Fruit fly (Drosophila melanogaster) whole organism, pupa: ENCODE results near the gene Or85a.

Source experiments
- CG10348 ChIP-seq: fragments of 200-800 bp; sonication (Bioruptor generic); IDR thresholded peaks from 2 replicates; pipeline ENCODE4 v1.3.6; 2022; ENCODE audit warnings: missing biosample characterization, missing genetic modification characterization
- CG12605 ChIP-seq: fragments of 200-800 bp; sonication (Bioruptor generic); IDR thresholded peaks from 2 replicates; pipeline ENCODE4 v1.3.6; 2022; ENCODE audit warnings: missing biosample characterization, missing genetic modification characterization
- CG13204 ChIP-seq: fragments of 200-800 bp; sonication (Bioruptor generic); optimal IDR thresholded peaks from 2 replicates; lab custom pipeline; 2018; ENCODE audit warnings: missing biosample characterization, mild to moderate bottlenecking, missing genetic modification characterization, moderate library complexity
- CG14655 ChIP-seq: fragments of 200-800 bp; sonication (Bioruptor generic); optimal IDR thresholded peaks from 3 replicates; lab custom pipeline; 2017; ENCODE audit warnings: mild to moderate bottlenecking, missing biosample characterization, missing genetic modification reagents, missing genetic modification characterization
- CG15710 ChIP-seq: fragments of 200-800 bp; sonication (Bioruptor generic); optimal IDR thresholded peaks from 2 replicates; lab custom pipeline; 2018; ENCODE audit warnings: missing biosample characterization, mild to moderate bottlenecking, missing genetic modification characterization, moderate library complexity
- CG17806 ChIP-seq: fragments of 200-800 bp; sonication (Bioruptor generic); optimal IDR thresholded peaks from 2 replicates; lab custom pipeline; 2018; ENCODE audit warnings: missing biosample characterization, mild to moderate bottlenecking, missing genetic modification characterization, moderate library complexity
- CG32121 ChIP-seq: fragments of 200-800 bp; sonication (Bioruptor generic); IDR thresholded peaks from 2 replicates; pipeline ENCODE4 v1.3.6; 2022; ENCODE audit warnings: missing biosample characterization, missing genetic modification characterization
- CG34367 ChIP-seq: fragments of 200-800 bp; sonication (Bioruptor generic); optimal IDR thresholded peaks from 2 replicates; lab custom pipeline; 2018; ENCODE audit warnings: missing biosample characterization, mild to moderate bottlenecking, missing genetic modification characterization
- CG4496 ChIP-seq: fragments of 200-800 bp; sonication (Bioruptor generic); IDR thresholded peaks from 3 replicates; pipeline ENCODE4 v1.3.6; 2022; ENCODE audit warnings: missing biosample characterization, missing genetic modification characterization
- CG8159 ChIP-seq: fragments of 200-800 bp; sonication (Bioruptor generic); optimal IDR thresholded peaks from 3 replicates; lab custom pipeline; 2018; ENCODE audit warnings: missing biosample characterization, mild to moderate bottlenecking, missing genetic modification characterization, moderate library complexity
- CG8301 ChIP-seq: fragments of 200-800 bp; sonication (Bioruptor generic); optimal IDR thresholded peaks from 2 replicates; lab custom pipeline; 2018; ENCODE audit warnings: missing biosample characterization, mild to moderate bottlenecking, missing genetic modification characterization
- CG9948 ChIP-seq: fragments of 200-800 bp; sonication (Bioruptor generic); optimal IDR thresholded peaks from 2 replicates; lab custom pipeline; 2018; ENCODE audit warnings: missing biosample characterization, mild to moderate bottlenecking, missing genetic modification characterization, moderate library complexity
- D1 ChIP-seq: fragments of 200-800 bp; sonication (Bioruptor generic); optimal IDR thresholded peaks from 2 replicates; lab custom pipeline; 2018; ENCODE audit warnings: missing biosample characterization, mild to moderate bottlenecking, missing genetic modification characterization, moderate library complexity
- EcR ChIP-seq: fragments of 200-800 bp; sonication (Bioruptor generic); optimal IDR thresholded peaks from 3 replicates; lab custom pipeline; 2019; ENCODE audit warnings: missing biosample characterization, missing genetic modification characterization, mild to moderate bottlenecking, moderate library complexity, missing genetic modification reagents
- Ets98B ChIP-seq: fragments of 200-800 bp; sonication (Bioruptor generic); IDR thresholded peaks from 2 replicates; pipeline ENCODE4 v1.3.6; 2022; ENCODE audit warnings: missing biosample characterization, missing genetic modification characterization
- Pif1A ChIP-seq: fragments of 200-800 bp; sonication (Bioruptor generic); optimal IDR thresholded peaks from 3 replicates; lab custom pipeline; 2016; ENCODE audit warnings: missing biosample characterization, missing genetic modification characterization
- Pif1B ChIP-seq: fragments of 200-800 bp; sonication (Bioruptor generic); optimal IDR thresholded peaks from 3 replicates; lab custom pipeline; 2016; ENCODE audit warnings: missing biosample characterization, missing genetic modification characterization
- Snoo ChIP-seq: fragments of 200-800 bp; sonication (Bioruptor generic); optimal IDR thresholded peaks from 3 replicates; lab custom pipeline; 2017; ENCODE audit warnings: missing biosample characterization, mild to moderate bottlenecking, missing genetic modification characterization, inconsistent platforms
- fd96Ca ChIP-seq: fragments of 200-800 bp; sonication (Bioruptor generic); IDR thresholded peaks from 3 replicates; pipeline ENCODE4 v1.3.6; 2022; ENCODE audit warnings: missing biosample characterization, missing genetic modification characterization
- gl ChIP-seq: fragments of 200-800 bp; sonication (Bioruptor generic); optimal IDR thresholded peaks from 2 replicates; lab custom pipeline; 2018; ENCODE audit warnings: missing biosample characterization, mild to moderate bottlenecking, missing genetic modification characterization
- rn ChIP-seq: fragments of 200-800 bp; sonication (Bioruptor generic); IDR thresholded peaks from 2 replicates; pipeline ENCODE4 v1.3.6; 2022; ENCODE audit warnings: missing biosample characterization, missing genetic modification characterization

Or85a gene

DNA sequence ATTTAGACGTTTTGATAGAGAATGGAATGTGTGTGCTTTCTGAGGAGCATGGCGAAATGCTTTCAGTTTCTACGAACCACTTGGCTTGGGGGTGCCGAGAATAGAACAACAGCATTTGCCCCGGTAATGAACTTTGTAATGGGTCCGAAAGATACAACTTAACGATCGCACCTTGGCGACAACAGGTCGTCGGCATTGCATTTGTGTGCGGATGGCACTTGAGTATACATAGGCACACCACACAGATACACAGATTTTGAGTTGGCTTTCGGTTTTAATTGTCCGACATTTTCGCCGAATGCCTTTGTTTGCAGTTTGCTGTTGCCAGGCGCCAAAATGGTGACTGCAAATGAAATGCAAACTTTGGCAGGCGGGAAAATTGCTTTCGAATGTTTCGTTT lies 32.4 kb downstream of the Or85a start:
- TF ChIP-seq fd96Ca (GFP tag; lab: Robert Waterston, UW) (no peak), Ets98B (no peak), Snoo (tag; lab: Kevin White, UChicago) (no peak), CG10348 (no peak), D1 (tag; lab: Kevin White, UChicago) (no peak), rn (GFP tag; lab: Robert Waterston, UW) (no peak), CG4496 (GFP tag; lab: Robert Waterston, UW) (no peak), CG17806 (tag; lab: Kevin White, UChicago) (no peak), CG8301 (tag; lab: Kevin White, UChicago) (no peak), Pif1B (GFP tag; lab: Kevin White, UChicago) (no peak), CG32121 (GFP tag; lab: Robert Waterston, UW) (no peak), CG8159 (tag; lab: Kevin White, UChicago) (no peak)

DNA sequence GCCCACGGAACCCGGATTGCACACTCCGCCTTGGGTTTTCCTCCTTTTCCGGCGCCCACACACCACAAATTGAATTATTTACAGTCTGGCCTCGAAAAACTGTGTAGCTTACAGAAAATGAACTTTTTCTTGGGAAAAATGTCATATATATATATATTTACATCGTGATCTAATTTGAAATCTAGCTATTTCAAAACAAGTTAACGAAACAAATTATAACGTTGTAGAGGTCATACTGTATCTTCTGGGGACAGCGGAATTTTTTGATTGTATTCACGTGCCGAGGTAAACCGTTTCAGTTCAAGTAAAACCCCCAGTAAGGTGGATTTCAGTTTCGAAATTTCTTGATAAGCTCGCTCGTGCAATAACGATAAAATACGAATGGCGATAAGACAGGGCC lies 32.9 kb downstream of the Or85a start:
- no peak for TF ChIP-seq CG8301 (tag; lab: Kevin White, UChicago)
- no peak for TF ChIP-seq CG10348
- TF ChIP-seq CG34367 (tag; lab: Kevin White, UChicago), result no peak
- peak; percentile 74 for TF ChIP-seq CG32121 (GFP tag; lab: Robert Waterston, UW)
- TF ChIP-seq CG14655 (GFP tag; lab: Kevin White, UChicago), result no peak
- peak; percentile 72; the same call in 2 of the 3 replicates for TF ChIP-seq CG4496 (GFP tag; lab: Robert Waterston, UW)
- TF ChIP-seq Pif1A (GFP tag; lab: Kevin White, UChicago), result peak; percentile 9
- TF ChIP-seq D1 (tag; lab: Kevin White, UChicago), result no peak
- peak; percentile 3 for TF ChIP-seq CG17806 (tag; lab: Kevin White, UChicago)
- no peak; the same call in 1 of the 3 replicates for TF ChIP-seq fd96Ca (GFP tag; lab: Robert Waterston, UW)
- no peak for TF ChIP-seq gl
- TF ChIP-seq CG9948 (tag; lab: Kevin White, UChicago), result no peak
- peak; percentile 82 for TF ChIP-seq CG12605 (GFP tag; lab: Robert Waterston, UW)
- no peak for TF ChIP-seq EcR (GFP tag; lab: Kevin White, UChicago)
- no peak for TF ChIP-seq Pif1B (GFP tag; lab: Kevin White, UChicago)
- TF ChIP-seq Snoo (tag; lab: Kevin White, UChicago), result peak; percentile 51
- TF ChIP-seq Ets98B, result peak; percentile 66
- no peak for TF ChIP-seq CG15710 (tag; lab: Kevin White, UChicago)

dm6 chr3R:8354969-8355368 lies 33.4 kb downstream of the Or85a start:
- TF ChIP-seq Pif1B (GFP tag; lab: Kevin White, UChicago) (peak; percentile 83), CG13204 (GFP tag; lab: Kevin White, UChicago) (no peak), CG10348 (peak; percentile 93), rn (GFP tag; lab: Robert Waterston, UW) (peak; percentile 83), CG8301 (tag; lab: Kevin White, UChicago) (peak; percentile 77), gl (peak; percentile 41), Snoo (tag; lab: Kevin White, UChicago) (peak; percentile 50), D1 (tag; lab: Kevin White, UChicago) (no peak), CG17806 (tag; lab: Kevin White, UChicago) (peak; percentile 81), fd96Ca (GFP tag; lab: Robert Waterston, UW) (peak; percentile 91), CG14655 (GFP tag; lab: Kevin White, UChicago) (peak; percentile 58), Pif1A (GFP tag; lab: Kevin White, UChicago) (peak; percentile 89), CG34367 (tag; lab: Kevin White, UChicago) (peak; percentile 68), CG9948 (tag; lab: Kevin White, UChicago) (peak; percentile 64), Ets98B (peak; percentile 90), CG8159 (tag; lab: Kevin White, UChicago) (peak; percentile 85), CG12605 (GFP tag; lab: Robert Waterston, UW) (peak; percentile 85), CG15710 (tag; lab: Kevin White, UChicago) (peak; percentile 86), CG4496 (GFP tag; lab: Robert Waterston, UW) (peak; percentile 90), CG32121 (GFP tag; lab: Robert Waterston, UW) (peak; percentile 96), EcR (GFP tag; lab: Kevin White, UChicago) (no peak)

DNA sequence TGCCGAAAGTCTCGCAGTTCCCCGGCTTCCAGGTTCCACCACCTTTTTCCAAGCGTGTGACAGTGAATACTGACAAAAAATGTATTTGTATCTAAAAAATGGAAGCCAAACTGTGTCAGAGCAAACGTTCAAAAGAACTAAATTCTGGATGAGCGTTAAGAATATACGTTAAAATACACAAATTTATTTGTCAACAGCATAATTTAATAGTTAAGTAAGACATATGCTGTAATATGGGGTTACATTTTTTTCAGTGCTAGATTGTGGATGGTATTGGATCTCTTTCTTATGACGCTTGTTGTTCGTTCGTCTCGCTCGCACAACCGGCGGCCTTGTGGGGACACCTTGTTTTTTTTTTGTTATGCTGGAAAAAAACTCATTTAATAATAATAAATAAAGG lies 34.0 kb downstream of the Or85a start:
- TF ChIP-seq CG10348 (peak; percentile 17; the same call in 1 of the 2 replicates), CG8159 (tag; lab: Kevin White, UChicago) (peak; percentile 88), CG34367 (tag; lab: Kevin White, UChicago) (peak; percentile 82), Pif1B (GFP tag; lab: Kevin White, UChicago) (peak; percentile 91), CG9948 (tag; lab: Kevin White, UChicago) (peak; percentile 89), Ets98B (peak; percentile 87), CG14655 (GFP tag; lab: Kevin White, UChicago) (no peak), CG32121 (GFP tag; lab: Robert Waterston, UW) (peak; percentile 82), CG13204 (GFP tag; lab: Kevin White, UChicago) (peak; percentile 30), CG8301 (tag; lab: Kevin White, UChicago) (peak; percentile 87), EcR (GFP tag; lab: Kevin White, UChicago) (peak; percentile 20), rn (GFP tag; lab: Robert Waterston, UW) (peak; percentile 67), D1 (tag; lab: Kevin White, UChicago) (peak; percentile 70), Snoo (tag; lab: Kevin White, UChicago) (peak; percentile 43), CG12605 (GFP tag; lab: Robert Waterston, UW) (peak; percentile 55), fd96Ca (GFP tag; lab: Robert Waterston, UW) (peak; percentile 81), CG15710 (tag; lab: Kevin White, UChicago) (peak; percentile 85), gl (peak; percentile 70), Pif1A (GFP tag; lab: Kevin White, UChicago) (peak; percentile 95), CG17806 (tag; lab: Kevin White, UChicago) (peak; percentile 91), CG4496 (GFP tag; lab: Robert Waterston, UW) (peak; percentile 93)
